Worm (Caenorhabditis elegans) whole organism, L2 larva: Measurements from ENCODE around the gene sdz-5.

Experiments
- C34F6.9 ChIP-seq: fragments of 150-350 bp; optimal IDR thresholded peaks from 2 replicates; lab custom pipeline; 2014; ENCODE audit warnings: missing biosample characterization, missing genetic modification characterization
- F13H6.1 ChIP-seq: sonication (generic microtip); optimal IDR thresholded peaks from 2 replicates; lab custom pipeline; 2016; ENCODE audit warnings: missing genetic modification characterization, missing compliant biosample characterization
- R02D3.7 ChIP-seq: fragments of 150-350 bp; optimal IDR thresholded peaks from 2 replicates; lab custom pipeline; 2014; ENCODE audit warnings: missing biosample characterization, missing genetic modification characterization
- Y55F3AM.14 ChIP-seq: fragments of 200-800 bp; sonication (Bioruptor generic); optimal IDR thresholded peaks from 2 replicates; lab custom pipeline; 2018; ENCODE audit warnings: mild to moderate bottlenecking, missing genetic modification characterization, missing compliant biosample characterization
- ama-1 ChIP-seq: fragments of 150-350 bp; optimal IDR thresholded peaks from 2 replicates; lab custom pipeline; 2018; ENCODE audit warnings: inconsistent platforms
- blmp-1 ChIP-seq: sonication (generic microtip); optimal IDR thresholded peaks from 2 replicates; lab custom pipeline; 2017; ENCODE audit warnings: missing genetic modification characterization, mild to moderate bottlenecking, missing compliant biosample characterization, antibody characterized with exemption, moderate library complexity; ENCODE audit not compliant: insufficient read depth
- ceh-16 ChIP-seq: fragments of 150-350 bp; optimal IDR thresholded peaks from 2 replicates; lab custom pipeline; 2014; ENCODE audit warnings: missing biosample characterization, missing genetic modification characterization
- ceh-82 ChIP-seq: fragments of 150-350 bp; optimal IDR thresholded peaks from 2 replicates; lab custom pipeline; 2014; ENCODE audit warnings: missing biosample characterization, missing genetic modification characterization
- dmd-4 ChIP-seq: sonication (generic microtip); optimal IDR thresholded peaks from 2 replicates; lab custom pipeline; 2017; ENCODE audit warnings: missing biosample characterization, missing genetic modification characterization
- egl-27 ChIP-seq: sonication (generic microtip); optimal IDR thresholded peaks from 3 replicates; lab custom pipeline; 2017; ENCODE audit warnings: missing biosample characterization, missing genetic modification reagents, missing genetic modification characterization
- elt-1 ChIP-seq: fragments of 150-350 bp; optimal IDR thresholded peaks from 2 replicates; lab custom pipeline; 2014; ENCODE audit warnings: missing biosample characterization, missing genetic modification characterization
- elt-3 ChIP-seq: sonication (generic microtip); optimal IDR thresholded peaks from 2 replicates; lab custom pipeline; 2017; ENCODE audit warnings: missing biosample characterization, missing genetic modification characterization
- fos-1 ChIP-seq: fragments of 150-350 bp; optimal IDR thresholded peaks from 2 replicates; lab custom pipeline; 2014; ENCODE audit warnings: missing biosample characterization, missing genetic modification characterization
- lin-13 ChIP-seq: fragments of 150-350 bp; optimal IDR thresholded peaks from 2 replicates; lab custom pipeline; 2014; ENCODE audit warnings: missing biosample characterization, missing genetic modification reagents, missing genetic modification characterization
- lsy-2 ChIP-seq, 2 experiments: fragments of 150-350 bp in 1 of 2; sonication (generic microtip) in 1 of 2; optimal IDR thresholded peaks; 2 replicates each; lab custom pipeline; 2014 to 2017; ENCODE audit warnings: missing biosample characterization in 2 of 2, missing genetic modification characterization in 2 of 2
- mab-5 ChIP-seq: fragments of 150-350 bp; optimal IDR thresholded peaks from 2 replicates; lab custom pipeline; 2014; ENCODE audit warnings: missing biosample characterization, missing genetic modification characterization
- mbf-1 ChIP-seq: sonication (generic microtip); optimal IDR thresholded peaks from 2 replicates; lab custom pipeline; 2017; ENCODE audit warnings: missing biosample characterization, missing genetic modification characterization
- mdl-1 ChIP-seq, 2 experiments: fragments of 150-350 bp in 1 of 2; sonication (generic microtip) in 1 of 2; optimal IDR thresholded peaks; 2 replicates each; lab custom pipeline; 2017; ENCODE audit warnings: missing biosample characterization in 2 of 2, missing genetic modification characterization in 2 of 2
- nhr-10 ChIP-seq: sonication (generic microtip); optimal IDR thresholded peaks from 2 replicates; lab custom pipeline; 2017; ENCODE audit warnings: missing biosample characterization, missing genetic modification characterization
- nhr-11 ChIP-seq: fragments of 150-350 bp; optimal IDR thresholded peaks from 2 replicates; lab custom pipeline; 2014; ENCODE audit warnings: missing biosample characterization, missing genetic modification characterization
- nhr-12 ChIP-seq: fragments of 150-350 bp; optimal IDR thresholded peaks from 2 replicates; lab custom pipeline; 2014; ENCODE audit warnings: missing biosample characterization, missing genetic modification characterization
- nhr-129 ChIP-seq: fragments of 150-350 bp; optimal IDR thresholded peaks from 2 replicates; lab custom pipeline; 2014; ENCODE audit warnings: missing biosample characterization, missing genetic modification characterization
- nhr-23 ChIP-seq: fragments of 150-350 bp; optimal IDR thresholded peaks from 2 replicates; lab custom pipeline; 2014; ENCODE audit warnings: missing biosample characterization, missing genetic modification reagents, missing genetic modification characterization
- nhr-237 ChIP-seq: fragments of 150-350 bp; optimal IDR thresholded peaks from 2 replicates; lab custom pipeline; 2014; ENCODE audit warnings: missing biosample characterization, missing genetic modification characterization
- nhr-25 ChIP-seq: fragments of 150-350 bp; sonication (generic microtip); optimal IDR thresholded peaks from 3 replicates; lab custom pipeline; 2014; ENCODE audit warnings: missing biosample characterization, missing genetic modification characterization
- nhr-77 ChIP-seq: fragments of 150-350 bp; optimal IDR thresholded peaks from 2 replicates; lab custom pipeline; 2014; ENCODE audit warnings: missing biosample characterization, missing genetic modification characterization
- peb-1 ChIP-seq: fragments of 150-350 bp; optimal IDR thresholded peaks from 2 replicates; lab custom pipeline; 2014; ENCODE audit warnings: missing biosample characterization, missing genetic modification characterization
- sem-4 ChIP-seq: fragments of 150-350 bp; optimal IDR thresholded peaks from 2 replicates; lab custom pipeline; 2014; ENCODE audit warnings: missing biosample characterization, missing genetic modification reagents, missing genetic modification characterization
- skn-1 ChIP-seq: sonication (generic microtip); optimal IDR thresholded peaks from 2 replicates; lab custom pipeline; 2017; ENCODE audit warnings: missing biosample characterization, missing genetic modification characterization
- sma-3 ChIP-seq: sonication (generic microtip); optimal IDR thresholded peaks from 2 replicates; lab custom pipeline; 2016; ENCODE audit warnings: missing genetic modification reagents, missing genetic modification characterization, missing compliant biosample characterization
- sma-9 ChIP-seq, 2 experiments: fragments of 150-350 bp in 1 of 2; sonication (generic microtip) in 1 of 2; optimal IDR thresholded peaks; 2 replicates each; lab custom pipeline; 2014 to 2016; ENCODE audit warnings: missing genetic modification characterization in 2 of 2, mild to moderate bottlenecking in 1 of 2, missing biosample characterization in 1 of 2, missing compliant biosample characterization in 1 of 2, missing genetic modification reagents in 1 of 2, moderate library complexity in 1 of 2
- unc-39 ChIP-seq: fragments of 150-350 bp; optimal IDR thresholded peaks from 2 replicates; lab custom pipeline; 2014; ENCODE audit warnings: missing biosample characterization, missing genetic modification characterization
- unc-55 ChIP-seq: fragments of 150-350 bp; sonication (generic microtip); optimal IDR thresholded peaks from 3 replicates; lab custom pipeline; 2014; ENCODE audit warnings: missing biosample characterization, missing genetic modification reagents, missing genetic modification characterization
- zag-1 ChIP-seq: fragments of 150-350 bp; optimal IDR thresholded peaks from 2 replicates; lab custom pipeline; 2014; ENCODE audit warnings: missing biosample characterization, missing genetic modification characterization
- ztf-11 ChIP-seq: sonication (generic microtip); optimal IDR thresholded peaks from 2 replicates; lab custom pipeline; 2017; ENCODE audit warnings: missing biosample characterization, missing genetic modification characterization
- ztf-4 ChIP-seq: fragments of 150-350 bp; optimal IDR thresholded peaks from 2 replicates; lab custom pipeline; 2014; ENCODE audit warnings: missing biosample characterization, missing genetic modification characterization

The sdz-5 gene

DNA sequence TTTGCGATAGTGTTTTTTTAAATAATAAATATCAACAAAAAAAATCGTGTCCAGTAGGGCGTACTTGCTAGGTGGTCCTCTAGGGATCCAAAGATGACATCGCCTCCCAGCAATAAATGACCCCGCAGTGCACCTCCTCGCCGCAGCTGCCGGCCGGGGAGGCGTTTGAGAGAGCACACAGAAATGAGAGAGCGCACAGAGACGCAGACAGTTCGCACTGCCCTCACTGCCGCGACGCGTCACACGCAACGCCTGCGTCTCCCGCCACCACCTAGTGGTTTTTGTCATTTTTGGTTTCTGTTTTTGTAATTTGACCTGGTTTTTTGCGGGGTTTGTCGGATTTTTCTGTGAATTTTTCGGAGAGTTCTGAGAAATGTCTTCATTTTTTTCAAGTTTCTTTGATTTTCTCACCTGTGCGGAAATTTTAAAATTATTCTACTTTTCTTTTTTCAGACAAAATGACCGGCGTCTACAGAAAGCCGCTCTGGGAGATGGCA, 20.6 kb upstream of the sdz-5 start, which contains the start of gene lido-7 (continued):
- TF ChIP-seq unc-39 (tag; lab: Kevin White, UChicago), result no peak
- TF ChIP-seq sma-9 (GFP tag; optimal IDR thresholded peaks at IDR 0.05; lab: Kevin White, UChicago), result peak; percentile 76
- no peak for TF ChIP-seq sma-9 (tag; optimal IDR thresholded peaks at IDR 0.05; lab: Kevin White, UChicago)
- TF ChIP-seq ama-1 (lab: Kevin White, UChicago), result no peak
- peak; percentile 41 for TF ChIP-seq unc-55 (GFP tag; lab: Kevin White, UChicago)
- no peak for TF ChIP-seq nhr-77 (tag; lab: Kevin White, UChicago)
- no peak for TF ChIP-seq elt-1 (tag; lab: Kevin White, UChicago)
- no peak for TF ChIP-seq peb-1 (tag; lab: Kevin White, UChicago)
- no peak for TF ChIP-seq fos-1
- peak; percentile 23 for TF ChIP-seq C34F6.9 (tag; lab: Kevin White, UChicago)
- no peak for TF ChIP-seq nhr-11 (tag; lab: Kevin White, UChicago)
- TF ChIP-seq ceh-82, result no peak
- no peak for TF ChIP-seq mdl-1 (tag; optimal IDR thresholded peaks at IDR 0.05; lab: Kevin White, UChicago)
- no peak for TF ChIP-seq nhr-12 (tag; lab: Kevin White, UChicago)

DNA sequence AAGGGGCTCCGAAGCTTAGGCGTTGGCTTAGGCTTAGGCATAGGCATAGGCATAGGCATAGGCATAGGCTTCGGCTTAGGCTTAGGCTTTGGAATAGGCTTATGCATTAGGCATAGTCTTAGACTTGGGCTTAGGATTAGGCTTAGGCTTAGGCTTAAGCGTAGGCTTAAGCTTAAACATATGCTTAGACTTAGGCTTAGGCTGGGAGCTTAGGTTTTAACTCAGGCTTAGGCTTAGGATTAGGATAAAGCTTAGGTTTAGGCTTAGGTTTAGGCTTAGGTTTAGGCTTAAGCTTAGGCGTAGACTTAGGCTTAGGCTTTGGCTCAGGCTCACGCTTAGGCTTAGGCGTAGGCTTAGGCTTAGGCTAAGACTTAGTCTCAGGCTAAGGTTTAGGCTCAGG, 18.4 kb upstream of the sdz-5 start:
- TF ChIP-seq nhr-10 (tag; lab: Kevin White, UChicago), result no peak
- no peak for TF ChIP-seq nhr-237 (tag; lab: Kevin White, UChicago)
- TF ChIP-seq Y55F3AM.14, result no peak
- TF ChIP-seq nhr-23, result no peak
- no peak for TF ChIP-seq sma-3
- TF ChIP-seq skn-1 (tag; lab: Kevin White, UChicago), result no peak
- no peak for TF ChIP-seq elt-1 (tag; lab: Kevin White, UChicago)
- TF ChIP-seq dmd-4, result no peak
- no peak for TF ChIP-seq ama-1 (lab: Kevin White, UChicago)

- TF ChIP-seq unc-55 (GFP tag; lab: Kevin White, UChicago) (peak; percentile 17), egl-27 (no peak), nhr-10 (tag; lab: Kevin White, UChicago) (no peak)
Observed at ce11 chrII:2991555-2992083, 16.9 kb upstream of the sdz-5 start, which contains the start of gene K08A2.2. K08A2.2 (plus strand) TSS chrII:2991605.

DNA sequence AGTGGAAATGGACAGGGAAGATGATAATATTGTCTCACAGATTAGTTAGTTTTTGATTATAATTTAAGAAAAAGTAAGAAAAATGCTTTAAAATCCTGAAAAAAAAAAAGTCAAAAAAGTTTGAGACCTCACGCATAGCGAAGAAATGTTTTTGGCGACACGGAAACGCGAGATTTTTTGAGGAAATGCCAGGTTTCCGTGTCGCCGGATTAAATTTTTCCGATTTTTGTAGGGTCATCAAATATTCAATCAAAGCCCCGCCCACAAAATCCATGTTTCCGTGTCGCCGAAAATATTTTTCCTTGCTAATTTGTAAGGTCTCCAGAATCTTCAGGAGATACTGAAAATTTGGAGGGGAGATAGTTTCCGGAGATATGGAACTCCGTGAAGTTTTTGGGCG, 16.2 kb upstream of the sdz-5 start:
- TF ChIP-seq ztf-4, result no peak
- no peak for TF ChIP-seq dmd-4
- TF ChIP-seq mbf-1 (tag; lab: Kevin White, UChicago), result no peak
- no peak for TF ChIP-seq Y55F3AM.14
- TF ChIP-seq unc-39 (tag; lab: Kevin White, UChicago), result no peak
- TF ChIP-seq elt-3 (tag; lab: Kevin White, UChicago), result no peak
- no peak for TF ChIP-seq sem-4 (tag; lab: Kevin White, UChicago)

DNA sequence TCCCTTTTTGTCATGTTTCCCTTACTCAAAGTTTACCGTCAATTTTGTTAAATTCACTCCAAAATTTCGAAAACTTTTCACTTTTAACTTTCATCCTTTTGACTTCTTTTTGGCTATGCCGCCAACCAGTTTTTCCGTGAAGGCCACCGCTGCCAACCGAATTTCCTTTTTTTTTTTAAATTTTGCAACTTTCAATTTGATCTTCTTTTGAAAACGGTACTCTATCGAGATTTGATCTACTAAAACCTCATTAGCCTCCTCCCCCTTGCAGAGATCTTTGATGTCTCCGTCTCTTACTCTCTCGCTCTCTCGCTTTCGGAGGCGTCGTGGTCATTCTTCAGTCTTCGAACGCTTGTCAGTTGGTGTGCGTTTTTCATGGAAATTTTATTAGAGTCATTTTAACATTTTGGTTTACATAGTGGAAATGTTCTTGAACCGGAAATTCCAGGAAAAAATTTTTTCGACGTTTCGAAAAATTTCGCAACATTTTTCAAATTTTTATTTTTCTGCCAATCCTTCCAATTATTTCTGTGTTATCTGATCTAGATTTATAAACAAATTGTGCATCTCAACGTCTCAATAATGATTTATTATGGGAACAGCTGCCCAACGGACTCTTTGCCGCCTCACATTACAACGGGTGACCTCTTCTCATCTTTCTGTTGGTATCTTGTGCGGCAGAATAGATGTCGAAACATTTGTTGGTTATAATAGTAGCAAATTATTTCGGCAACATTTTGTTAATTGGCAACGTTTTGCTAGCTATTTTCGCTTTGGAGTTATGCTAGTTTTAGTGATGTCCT, 13.7 kb upstream of the sdz-5 start:
- TF ChIP-seq nhr-237 (tag; lab: Kevin White, UChicago) (no peak), C34F6.9 (tag; lab: Kevin White, UChicago) (no peak), blmp-1 (peak; percentile 86), ztf-11 (tag; lab: Kevin White, UChicago) (no peak), R02D3.7 (no peak), lsy-2 (tag; optimal IDR thresholded peaks at IDR 0.05; lab: Kevin White, UChicago) (peak in 1 of 2 experiments; percentile 3), lin-13 (GFP tag; lab: Kevin White, UChicago) (no peak), sma-9 (GFP tag; optimal IDR thresholded peaks at IDR 0.05; lab: Kevin White, UChicago) (peak; percentile 17), sma-9 (tag; optimal IDR thresholded peaks at IDR 0.05; lab: Kevin White, UChicago) (no peak), ceh-16 (peak; percentile 64), F13H6.1 (tag; lab: Kevin White, UChicago) (no peak), ceh-82 (no peak), zag-1 (no peak), nhr-10 (tag; lab: Kevin White, UChicago) (no peak), nhr-12 (tag; lab: Kevin White, UChicago) (no peak), ama-1 (lab: Kevin White, UChicago) (no peak), nhr-129 (tag; lab: Kevin White, UChicago) (peak; percentile 46), mab-5 (peak; percentile 44), nhr-25 (peak; percentile 43), unc-55 (GFP tag; lab: Kevin White, UChicago) (peak; percentile 7)
